Worm (Caenorhabditis elegans) whole organism, early embryonic: ENCODE results near the gene irld-32.

ENCODE experiments used
- B0310.2 ChIP-seq: sonication (generic microtip); optimal IDR thresholded peaks from 2 replicates; lab custom pipeline; 2016; ENCODE audit warnings: mild to moderate bottlenecking, missing genetic modification characterization, missing compliant biosample characterization
- aly-1 ChIP-seq: sonication (generic microtip); optimal IDR thresholded peaks from 2 replicates; lab custom pipeline; 2016; ENCODE audit warnings: missing genetic modification characterization, missing compliant biosample characterization
- ama-1 ChIP-seq: fragments of 150-350 bp; optimal IDR thresholded peaks from 2 replicates; lab custom pipeline; 2014
- ceh-13 ChIP-seq: fragments of 200-800 bp; sonication (Bioruptor generic); optimal IDR thresholded peaks from 2 replicates; lab custom pipeline; 2018; ENCODE audit warnings: mild to moderate bottlenecking, missing genetic modification characterization, missing compliant biosample characterization
- flt-1 ChIP-seq: fragments of 200-800 bp; sonication (Bioruptor generic); IDR thresholded peaks from 2 replicates; pipeline ENCODE4 v1.3.6; 2022; ENCODE audit warnings: missing genetic modification characterization, missing compliant biosample characterization
- hmg-4 ChIP-seq: fragments of 200-800 bp; sonication (Bioruptor generic); optimal IDR thresholded peaks from 2 replicates; lab custom pipeline; 2018; ENCODE audit warnings: mild to moderate bottlenecking, missing genetic modification characterization, missing compliant biosample characterization
- pes-1 ChIP-seq: fragments of 200-800 bp; sonication (Bioruptor generic); IDR thresholded peaks from 2 replicates; pipeline ENCODE4 v1.3.6; 2022; ENCODE audit warnings: missing genetic modification reagents, missing genetic modification characterization, missing compliant biosample characterization
- scrt-1 ChIP-seq: fragments of 200-800 bp; sonication (Bioruptor generic); IDR thresholded peaks from 2 replicates; pipeline ENCODE4 v1.3.6; 2022; ENCODE audit warnings: missing genetic modification characterization, missing compliant biosample characterization
- tbx-11 ChIP-seq: fragments of 200-800 bp; sonication (Bioruptor generic); IDR thresholded peaks from 2 replicates; pipeline ENCODE4 v1.3.6; 2022; ENCODE audit warnings: missing genetic modification characterization, missing compliant biosample characterization

DNA sequence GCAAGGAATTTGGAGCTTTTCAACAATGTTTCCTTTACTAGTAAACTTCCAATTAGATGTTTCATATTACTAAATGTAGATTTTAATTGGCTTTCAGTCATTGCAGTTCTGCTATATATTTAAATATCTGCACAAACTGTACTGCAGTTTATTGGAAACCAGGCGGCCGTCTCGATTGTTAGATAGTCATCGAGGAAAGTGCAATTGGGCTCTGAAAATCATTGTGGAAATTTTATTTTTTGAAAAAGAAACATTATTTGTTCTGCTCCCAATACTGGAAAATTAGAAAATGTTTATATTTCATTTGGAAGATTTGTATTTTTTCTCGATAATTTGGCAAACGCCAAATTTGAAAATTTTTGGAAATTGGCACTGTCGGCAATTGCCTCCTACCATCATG, 6.8 kb downstream of the irld-32 start, which contains the start of gene irld-29:
- no peak for TF ChIP-seq ama-1 (lab: Kevin White, UChicago)
- TF ChIP-seq aly-1 = no peak
- TF ChIP-seq hmg-4 (GFP tag; lab: Kevin White, UChicago) = no peak
- no peak for TF ChIP-seq tbx-11 (GFP tag; lab: Robert Waterston, UW)
- TF ChIP-seq B0310.2 = no peak
- no peak for TF ChIP-seq ceh-13
- TF ChIP-seq flt-1 = no peak
- no peak for TF ChIP-seq pes-1 (GFP tag; lab: Robert Waterston, UW)
- no peak for TF ChIP-seq scrt-1 (GFP tag; lab: Robert Waterston, UW)
